Worm (Caenorhabditis elegans): ENCODE measurements around the gene T26E4.10.
"Not testable (repeated sequence)": the region's sequence is repeated elsewhere in the genome, so short reads cannot be mapped to it uniquely, and the experiment has no call there.

DNA sequence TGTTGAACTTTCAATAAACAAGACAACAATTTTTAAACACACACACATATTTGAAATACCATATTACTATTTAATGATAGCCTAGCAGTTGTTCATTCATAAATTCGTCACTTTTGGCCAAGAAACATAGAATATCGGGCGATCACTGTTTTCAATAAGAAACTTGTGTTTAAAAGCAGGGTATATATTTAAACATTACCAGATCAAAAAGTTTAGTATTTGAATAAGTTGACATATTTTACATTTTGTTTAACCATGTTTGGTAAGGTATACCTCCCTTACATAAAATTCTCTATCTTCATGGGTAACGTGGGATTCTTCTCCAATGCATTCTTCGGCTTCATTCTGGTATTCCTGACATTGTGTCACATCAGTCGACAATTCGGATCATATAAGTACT, 43.3 kb downstream of the T26E4.10 start, which contains the start of gene str-8:
- not testable (repeated sequence) for TF ChIP-seq nhr-12 (tag; optimal IDR thresholded peaks at IDR 0.05); snpc-4 (tag; optimal IDR thresholded peaks at IDR 0.05); ceh-82 (tag; optimal IDR thresholded peaks at IDR 0.05); ama-1 (optimal IDR thresholded peaks at IDR 0.05); egl-27 (tag; optimal IDR thresholded peaks at IDR 0.05); ztf-4 (tag; optimal IDR thresholded peaks at IDR 0.05); blmp-1 (tag; optimal IDR thresholded peaks at IDR 0.05; ENCODE audit: insufficient read depth)

Data from whole organism, L2 larva.